Fruit fly (Drosophila melanogaster) whole organism, embryonic: Measurements from ENCODE around the gene Mybbp1A.

Experiments used
- B-H1 ChIP-seq: fragments of 200-800 bp; sonication (Bioruptor generic); IDR thresholded peaks from 3 replicates; pipeline ENCODE4 v1.3.6; 2022; ENCODE audit warnings: missing biosample characterization, missing genetic modification characterization
- CG10267 ChIP-seq: fragments of 200-800 bp; sonication (Bioruptor generic); optimal IDR thresholded peaks from 2 replicates; lab custom pipeline; 2018; ENCODE audit warnings: missing biosample characterization, mild to moderate bottlenecking, missing genetic modification characterization, moderate library complexity
- CG10543 ChIP-seq: fragments of 200-800 bp; sonication (Bioruptor generic); optimal IDR thresholded peaks from 3 replicates; lab custom pipeline; 2017; ENCODE audit warnings: missing biosample characterization, mild to moderate bottlenecking, missing genetic modification characterization, moderate library complexity
- CG10565 ChIP-seq: fragments of 200-800 bp; sonication (Bioruptor generic); optimal IDR thresholded peaks from 3 replicates; lab custom pipeline; 2016; ENCODE audit warnings: missing biosample characterization, mild to moderate bottlenecking, missing genetic modification characterization
- CG12155 ChIP-seq: fragments of 200-800 bp; sonication (Bioruptor generic); optimal IDR thresholded peaks from 3 replicates; lab custom pipeline; 2016; ENCODE audit warnings: missing biosample characterization, missing genetic modification characterization
- CG1602 ChIP-seq: fragments of 200-800 bp; sonication (Bioruptor generic); optimal IDR thresholded peaks from 3 replicates; lab custom pipeline; 2016; ENCODE audit warnings: missing biosample characterization, missing genetic modification characterization
- CG1603 ChIP-seq: fragments of 200-800 bp; sonication (Bioruptor generic); optimal IDR thresholded peaks from 2 replicates; lab custom pipeline; 2019; ENCODE audit warnings: missing biosample characterization, mild to moderate bottlenecking, missing genetic modification characterization, moderate library complexity
- CG16779 ChIP-seq: fragments of 200-800 bp; sonication (Bioruptor generic); IDR thresholded peaks from 2 replicates; pipeline ENCODE4 v1.3.6; 2022; ENCODE audit warnings: missing biosample characterization, missing genetic modification characterization
- CG16863 ChIP-seq: fragments of 200-800 bp; sonication (Bioruptor generic); optimal IDR thresholded peaks from 3 replicates; lab custom pipeline; 2016; ENCODE audit warnings: missing biosample characterization, missing genetic modification characterization
- CG17829 ChIP-seq: fragments of 200-800 bp; optimal IDR thresholded peaks from 2 replicates; lab custom pipeline; 2019; ENCODE audit warnings: missing biosample characterization, mild to moderate bottlenecking, missing genetic modification characterization, moderate library complexity
- CG18476 ChIP-seq: fragments of 200-800 bp; sonication (Bioruptor generic); optimal IDR thresholded peaks from 2 replicates; lab custom pipeline; 2016; ENCODE audit warnings: missing biosample characterization, mild to moderate bottlenecking, missing genetic modification characterization
- CG2116 ChIP-seq: fragments of 200-800 bp; sonication (Bioruptor generic); optimal IDR thresholded peaks from 3 replicates; lab custom pipeline; 2018; ENCODE audit warnings: missing biosample characterization, mild to moderate bottlenecking, missing genetic modification characterization
- CG5245 ChIP-seq: fragments of 200-800 bp; sonication (Bioruptor generic); optimal IDR thresholded peaks from 3 replicates; lab custom pipeline; 2016; ENCODE audit warnings: missing biosample characterization, missing genetic modification characterization
- CG5953 ChIP-seq: fragments of 200-800 bp; sonication (Bioruptor generic); IDR thresholded peaks from 2 replicates; pipeline ENCODE4 v1.3.6; 2022; ENCODE audit warnings: missing biosample characterization, missing genetic modification characterization
- CG6683 ChIP-seq: fragments of 200-800 bp; sonication (Bioruptor generic); optimal IDR thresholded peaks from 2 replicates; lab custom pipeline; 2017; ENCODE audit warnings: missing biosample characterization, mild to moderate bottlenecking, missing genetic modification characterization, missing genetic modification reagents
- CG8281 ChIP-seq: fragments of 200-800 bp; sonication (Bioruptor generic); optimal IDR thresholded peaks from 2 replicates; lab custom pipeline; 2018; ENCODE audit warnings: missing biosample characterization, mild to moderate bottlenecking, missing genetic modification characterization, moderate library complexity
- CG8924 ChIP-seq: fragments of 200-800 bp; optimal IDR thresholded peaks from 3 replicates; lab custom pipeline; 2019; ENCODE audit warnings: missing biosample characterization, mild to moderate bottlenecking, missing genetic modification characterization, moderate library complexity
- CG9727 ChIP-seq: fragments of 200-800 bp; sonication (Bioruptor generic); optimal IDR thresholded peaks from 3 replicates; lab custom pipeline; 2017; ENCODE audit warnings: missing biosample characterization, mild to moderate bottlenecking, missing genetic modification characterization
- Chrac-16 ChIP-seq: fragments of 200-800 bp; sonication (Bioruptor generic); optimal IDR thresholded peaks from 3 replicates; lab custom pipeline; 2016; ENCODE audit warnings: missing biosample characterization, missing genetic modification characterization
- D19B ChIP-seq: fragments of 200-800 bp; sonication (Bioruptor generic); optimal IDR thresholded peaks from 2 replicates; lab custom pipeline; 2017; ENCODE audit warnings: missing biosample characterization, mild to moderate bottlenecking, missing genetic modification characterization
- E2f1 ChIP-seq: fragments of 200-800 bp; sonication (Bioruptor generic); IDR thresholded peaks from 2 replicates; pipeline ENCODE4 v1.3.6; 2022; ENCODE audit warnings: missing biosample characterization, missing genetic modification characterization
- ERR ChIP-seq: fragments of 200-800 bp; sonication (Bioruptor generic); optimal IDR thresholded peaks from 2 replicates; lab custom pipeline; 2016; ENCODE audit warnings: missing biosample characterization, missing genetic modification characterization
- Elba2 ChIP-seq: fragments of 200-800 bp; sonication (Bioruptor generic); optimal IDR thresholded peaks from 3 replicates; lab custom pipeline; 2016; ENCODE audit warnings: missing biosample characterization, missing genetic modification characterization
- Gsc ChIP-seq: fragments of 200-800 bp; sonication (Bioruptor generic); IDR thresholded peaks from 2 replicates; pipeline ENCODE4 v1.3.6; 2022; ENCODE audit warnings: missing biosample characterization, missing genetic modification characterization
- Gug ChIP-seq: fragments of 200-800 bp; sonication (Bioruptor generic); IDR thresholded peaks from 4 replicates; pipeline ENCODE4 v1.3.6; 2022; ENCODE audit warnings: missing biosample characterization, missing genetic modification characterization
- HLHmδ ChIP-seq: fragments of 200-800 bp; sonication (Bioruptor generic); optimal IDR thresholded peaks from 2 replicates; lab custom pipeline; 2018; ENCODE audit warnings: missing biosample characterization, mild to moderate bottlenecking, missing genetic modification characterization, moderate library complexity
- HmgZ ChIP-seq: fragments of 200-800 bp; sonication (Bioruptor generic); optimal IDR thresholded peaks from 2 replicates; lab custom pipeline; 2018; ENCODE audit warnings: missing biosample characterization, mild to moderate bottlenecking, missing genetic modification characterization
- Hr39 ChIP-seq: fragments of >200 bp; optimal IDR thresholded peaks from 2 replicates; lab custom pipeline; 2017
- Mad ChIP-seq: fragments of 200-800 bp; sonication (Bioruptor generic); optimal IDR thresholded peaks from 2 replicates; lab custom pipeline; 2016; ENCODE audit warnings: missing biosample characterization, missing genetic modification characterization
- Opbp ChIP-seq: fragments of 200-800 bp; sonication (Bioruptor generic); IDR thresholded peaks from 3 replicates; pipeline ENCODE4 v1.3.6; 2022; ENCODE audit warnings: missing biosample characterization, missing genetic modification characterization; ENCODE audit not compliant: partially characterized antibody
- Trl ChIP-seq, 3 experiments: fragments of >200 bp in 2 of 3; fragments of 200-800 bp in 1 of 3; sonication (Bioruptor generic) in 1 of 3; optimal IDR thresholded peaks; 2 replicates in 1 of 3; 3 replicates in 2 of 3; lab custom pipeline; 2016 to 2017; ENCODE audit warnings: missing biosample characterization in 1 of 3, missing genetic modification characterization in 1 of 3
- YL-1 ChIP-seq: fragments of 200-800 bp; sonication (Bioruptor generic); optimal IDR thresholded peaks from 3 replicates; lab custom pipeline; 2017; ENCODE audit warnings: missing biosample characterization, mild to moderate bottlenecking, missing genetic modification characterization
- al ChIP-seq: fragments of 200-800 bp; sonication (Bioruptor generic); IDR thresholded peaks from 2 replicates; pipeline ENCODE4 v1.3.6; 2022; ENCODE audit warnings: missing biosample characterization, missing genetic modification characterization
- bab2 ChIP-seq: fragments of 200-800 bp; sonication (Bioruptor generic); optimal IDR thresholded peaks from 2 replicates; lab custom pipeline; 2016; ENCODE audit warnings: missing biosample characterization, missing genetic modification characterization
- caup ChIP-seq: fragments of 200-800 bp; sonication (Bioruptor generic); optimal IDR thresholded peaks from 3 replicates; lab custom pipeline; 2017; ENCODE audit warnings: missing biosample characterization, mild to moderate bottlenecking, missing genetic modification characterization, moderate library complexity; ENCODE audit not compliant: severe bottlenecking
- crol ChIP-seq: fragments of 200-800 bp; sonication (Bioruptor generic); IDR thresholded peaks from 2 replicates; pipeline ENCODE4 v1.3.6; 2022; ENCODE audit warnings: missing biosample characterization, missing genetic modification characterization
- ems ChIP-seq: fragments of 200-800 bp; sonication (Bioruptor generic); optimal IDR thresholded peaks from 3 replicates; lab custom pipeline; 2016; ENCODE audit warnings: missing biosample characterization, missing genetic modification characterization
- en ChIP-seq: fragments of 200-800 bp; sonication (Bioruptor generic); optimal IDR thresholded peaks from 2 replicates; lab custom pipeline; 2016; ENCODE audit warnings: missing biosample characterization, missing genetic modification characterization
- esg ChIP-seq: fragments of 200-800 bp; sonication (Bioruptor generic); conservative IDR thresholded peaks from 2 replicates; pipeline ENCODE4 v1.3.6; 2022; ENCODE audit warnings: missing biosample characterization, missing genetic modification characterization
- fd3F ChIP-seq: fragments of 200-800 bp; sonication (Bioruptor generic); optimal IDR thresholded peaks from 2 replicates; lab custom pipeline; 2018; ENCODE audit warnings: missing biosample characterization, mild to moderate bottlenecking, missing genetic modification characterization, moderate library complexity
- gcm ChIP-seq: fragments of 200-800 bp; sonication (Bioruptor generic); optimal IDR thresholded peaks from 2 replicates; lab custom pipeline; 2019; ENCODE audit warnings: missing biosample characterization, mild to moderate bottlenecking, missing genetic modification characterization, moderate library complexity
- gsb-n ChIP-seq: fragments of 200-800 bp; sonication (Bioruptor generic); optimal IDR thresholded peaks from 3 replicates; lab custom pipeline; 2018; ENCODE audit warnings: missing biosample characterization, mild to moderate bottlenecking, missing genetic modification characterization
- kah ChIP-seq: fragments of 200-800 bp; sonication (Bioruptor generic); optimal IDR thresholded peaks from 2 replicates; lab custom pipeline; 2018; ENCODE audit warnings: missing biosample characterization, mild to moderate bottlenecking, missing genetic modification characterization
- lmd ChIP-seq: fragments of 200-800 bp; sonication (Bioruptor generic); IDR thresholded peaks from 2 replicates; pipeline ENCODE4 v1.3.6; 2022; ENCODE audit warnings: missing biosample characterization, missing genetic modification characterization
- mirr ChIP-seq: fragments of 200-800 bp; sonication (Bioruptor generic); optimal IDR thresholded peaks from 3 replicates; lab custom pipeline; 2018; ENCODE audit warnings: missing biosample characterization, mild to moderate bottlenecking, missing genetic modification characterization
- nau ChIP-seq: fragments of 200-800 bp; sonication (Bioruptor generic); optimal IDR thresholded peaks from 3 replicates; lab custom pipeline; 2017; ENCODE audit warnings: missing biosample characterization, mild to moderate bottlenecking, missing genetic modification characterization, missing genetic modification reagents
- scrt ChIP-seq: fragments of 200-800 bp; sonication (Bioruptor generic); optimal IDR thresholded peaks from 2 replicates; lab custom pipeline; 2018; ENCODE audit warnings: missing biosample characterization, mild to moderate bottlenecking, missing genetic modification characterization, moderate library complexity
- ssp ChIP-seq: fragments of 200-800 bp; sonication (Bioruptor generic); IDR thresholded peaks from 2 replicates; pipeline ENCODE4 v1.3.6; 2022; ENCODE audit warnings: missing biosample characterization, missing genetic modification characterization
- stc ChIP-seq: fragments of 200-800 bp; sonication (Bioruptor generic); IDR thresholded peaks from 2 replicates; pipeline ENCODE4 v1.3.6; 2022; ENCODE audit warnings: missing biosample characterization, missing genetic modification characterization
- sug ChIP-seq: fragments of 200-800 bp; optimal IDR thresholded peaks from 2 replicates; lab custom pipeline; 2019; ENCODE audit warnings: missing biosample characterization, mild to moderate bottlenecking, missing genetic modification characterization, moderate library complexity
- toy ChIP-seq: fragments of 200-800 bp; sonication (Bioruptor generic); IDR thresholded peaks from 2 replicates; pipeline ENCODE4 v1.3.6; 2022; ENCODE audit warnings: missing biosample characterization, missing genetic modification characterization
- trh ChIP-seq: fragments of 200-800 bp; sonication (Bioruptor generic); optimal IDR thresholded peaks from 2 replicates; lab custom pipeline; 2016; ENCODE audit warnings: missing biosample characterization, missing genetic modification characterization

Gene Mybbp1A

dm6 chrX:618583-618982 is 11.0 kb upstream of the Mybbp1A start (continued):
- TF ChIP-seq CG1602 (GFP tag; lab: Kevin White, UChicago) (no peak), scrt (GFP tag; lab: Kevin White, UChicago) (no peak), kah (GFP tag; lab: Kevin White, UChicago) (no peak), Opbp (no peak), bab2 (GFP tag; lab: Kevin White, UChicago) (peak; percentile 48), Chrac-16 (GFP tag; lab: Kevin White, UChicago) (peak; percentile 35), gsb-n (peak; percentile 10), al (0 out of 2 replicates have a peak, but pooled peaks have one; percentile 10), CG12155 (GFP tag; lab: Kevin White, UChicago) (no peak), ERR (GFP tag; lab: Kevin White, UChicago) (no peak), nau (no peak), CG10267 (no peak), E2f1 (GFP tag; lab: Robert Waterston, UW) (no peak), CG5245 (GFP tag; lab: Kevin White, UChicago) (peak; percentile 0), CG9727 (GFP tag; lab: Kevin White, UChicago) (peak; percentile 42), CG8281 (tag; lab: Kevin White, UChicago) (no peak), CG17829 (tag; lab: Kevin White, UChicago) (peak; percentile 7), CG8924 (tag; lab: Kevin White, UChicago) (peak; percentile 26), CG6683 (no peak), CG10543 (no peak), D19B (GFP tag; lab: Kevin White, UChicago) (peak; percentile 9), ems (GFP tag; lab: Kevin White, UChicago) (no peak), Gsc (GFP tag; lab: Robert Waterston, UW) (no peak), CG10565 (no peak), esg (GFP tag; lab: Robert Waterston, UW) (0 out of 2 replicates have a peak, but pooled peaks have one; percentile 30), crol (no peak), Mad (GFP tag; lab: Kevin White, UChicago) (no peak), gcm (GFP tag; lab: Kevin White, UChicago) (peak; percentile 1), stc (GFP tag; lab: Robert Waterston, UW) (no peak), mirr (no peak), CG16779 (GFP tag; lab: Robert Waterston, UW) (no peak), sug (tag; lab: Kevin White, UChicago) (no peak), toy (GFP tag; lab: Robert Waterston, UW) (no peak), caup (GFP tag; lab: Kevin White, UChicago) (no peak), CG18476 (GFP tag; lab: Kevin White, UChicago) (no peak), Hr39 (lab: Kevin White, UChicago) (no peak), fd3F (GFP tag; lab: Kevin White, UChicago) (no peak), HmgZ (tag; lab: Kevin White, UChicago) (no peak), CG16863 (GFP tag; lab: Kevin White, UChicago) (peak; percentile 9), Gug (no peak), CG1603 (tag; lab: Kevin White, UChicago) (peak; percentile 37), Trl (optimal IDR thresholded peaks at IDR 0.05; lab: Kevin White, UChicago) (no peak), Trl (GFP tag; optimal IDR thresholded peaks at IDR 0.05; lab: Kevin White, UChicago) (no peak), Elba2 (GFP tag; lab: Kevin White, UChicago) (no peak), trh (no peak), CG2116 (GFP tag; lab: Kevin White, UChicago) (no peak), en (no peak), YL-1 (GFP tag; lab: Kevin White, UChicago) (no peak), lmd (GFP tag; lab: Robert Waterston, UW) (peak; percentile 63), ssp (GFP tag; lab: Robert Waterston, UW) (no peak), HLHmδ (GFP tag; lab: Kevin White, UChicago) (no peak), B-H1 (no peak), CG5953 (GFP tag; lab: Robert Waterston, UW) (no peak)
